Worm (Caenorhabditis elegans) whole organism, L1 larva: ENCODE measurements around the gene his-74.

Source experiments
- jun-1 ChIP-seq: fragments of 150-350 bp; optimal IDR thresholded peaks from 2 replicates; lab custom pipeline; 2014; ENCODE audit warnings: missing biosample characterization, missing genetic modification reagents, missing genetic modification characterization
- lin-13 ChIP-seq: fragments of 150-350 bp; optimal IDR thresholded peaks from 2 replicates; lab custom pipeline; 2014; ENCODE audit warnings: missing biosample characterization, missing genetic modification reagents, missing genetic modification characterization
- lsy-2 ChIP-seq, 2 experiments: fragments of 150-350 bp; optimal IDR thresholded peaks; 2 replicates each; lab custom pipeline; 2014; ENCODE audit warnings: missing biosample characterization in 2 of 2, missing genetic modification characterization in 2 of 2
- nhr-237 ChIP-seq: fragments of 150-350 bp; optimal IDR thresholded peaks from 2 replicates; lab custom pipeline; 2014; ENCODE audit warnings: missing biosample characterization, missing genetic modification characterization
- nhr-77 ChIP-seq: fragments of 150-350 bp; optimal IDR thresholded peaks from 2 replicates; lab custom pipeline; 2014; ENCODE audit warnings: missing biosample characterization, missing genetic modification characterization
- nhr-90 ChIP-seq: sonication (generic microtip); optimal IDR thresholded peaks from 2 replicates; lab custom pipeline; 2016; ENCODE audit warnings: mild to moderate bottlenecking, missing genetic modification characterization, missing compliant biosample characterization; ENCODE audit not compliant: poor library complexity
- pag-3 ChIP-seq: sonication (generic microtip); optimal IDR thresholded peaks from 2 replicates; lab custom pipeline; 2017; ENCODE audit warnings: missing genetic modification characterization, mild to moderate bottlenecking, missing compliant biosample characterization, antibody characterized with exemption, borderline replicate concordance; ENCODE audit not compliant: insufficient read depth
- skn-1 ChIP-seq: fragments of 150-350 bp; optimal IDR thresholded peaks from 2 replicates; lab custom pipeline; 2014; ENCODE audit warnings: missing biosample characterization, missing genetic modification characterization

ce11 chrV:12679292-12679691 is 19.2 kb upstream of the his-74 start:
- TF ChIP-seq lsy-2 (tag; optimal IDR thresholded peaks at IDR 0.05; lab: Kevin White, UChicago), result no peak
- no peak for TF ChIP-seq skn-1 (tag; lab: Kevin White, UChicago)
- TF ChIP-seq jun-1 (tag; lab: Kevin White, UChicago), result no peak
- TF ChIP-seq lin-13 (GFP tag; lab: Kevin White, UChicago), result no peak
- TF ChIP-seq nhr-237 (tag; lab: Kevin White, UChicago), result no peak
- TF ChIP-seq nhr-90 (tag; lab: Kevin White, UChicago), result no peak
- no peak for TF ChIP-seq nhr-77
- no peak for TF ChIP-seq pag-3 (tag; lab: Kevin White, UChicago)
